Worm (Caenorhabditis elegans): ENCODE results near the gene W03H9.2.

The W03H9.2 gene

DNA sequence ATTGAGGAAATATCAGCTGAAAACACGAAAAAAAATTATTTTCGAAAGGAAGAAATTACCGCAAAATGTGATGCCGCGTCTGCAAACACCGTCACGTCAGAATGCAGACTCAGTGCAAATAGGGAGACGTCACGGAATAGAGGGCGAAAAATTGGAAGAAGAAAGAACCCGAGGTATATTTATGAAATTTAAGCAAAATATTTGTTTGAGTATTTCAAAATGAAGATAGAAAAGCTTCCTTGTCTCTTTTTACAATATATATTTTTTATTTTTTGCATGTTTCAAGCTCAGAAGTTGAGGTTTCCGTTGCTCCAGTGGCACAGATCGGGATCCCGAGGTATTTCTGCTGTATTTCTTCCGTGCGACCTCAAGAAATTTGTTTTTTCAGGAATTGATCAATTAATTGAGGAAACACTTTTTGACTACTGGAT lies at the start of gene W03H9.2:
Gene W03H9.2 (minus strand): TSS at position 32 of the 431 bp plus-strand sequence.
- TF ChIP-seq hlh-1 (tag; optimal IDR thresholded peaks at IDR 0.05): no peak
- peak; percentile 70 for TF ChIP-seq bed-3 (GFP tag; optimal IDR thresholded peaks at IDR 0.05)
- TF ChIP-seq snpc-4 (tag; optimal IDR thresholded peaks at IDR 0.05): no peak
- no peak for TF ChIP-seq nhr-2 (tag; optimal IDR thresholded peaks at IDR 0.05)
- no peak for TF ChIP-seq unc-62 (GFP tag; optimal IDR thresholded peaks at IDR 0.05)
- no peak for TF ChIP-seq sem-2 (GFP tag; optimal IDR thresholded peaks at IDR 0.05)
- peak; percentile 6 for TF ChIP-seq lin-13 (tag; optimal IDR thresholded peaks at IDR 0.05)
- TF ChIP-seq nhr-237 (tag; optimal IDR thresholded peaks at IDR 0.05): peak; percentile 43
- TF ChIP-seq mls-2 (tag; optimal IDR thresholded peaks at IDR 0.05): peak; percentile 54
- peak; percentile 9 for TF ChIP-seq lin-32 (GFP tag; optimal IDR thresholded peaks at IDR 0.05)
- TF ChIP-seq cnd-1 (tag; optimal IDR thresholded peaks at IDR 0.05): peak; percentile 62
- no peak for TF ChIP-seq nhr-12 (tag; optimal IDR thresholded peaks at IDR 0.05)
- no peak for TF ChIP-seq ceh-39 (tag; optimal IDR thresholded peaks at IDR 0.05)
- no peak for TF ChIP-seq mab-5 (tag; optimal IDR thresholded peaks at IDR 0.05)
- TF ChIP-seq unc-39 (tag; optimal IDR thresholded peaks at IDR 0.05): no peak
- TF ChIP-seq M03D4.4 (tag; optimal IDR thresholded peaks at IDR 0.05): peak; percentile 74
- no peak for TF ChIP-seq flh-1 (GFP tag; optimal IDR thresholded peaks at IDR 0.05)
- TF ChIP-seq pha-4 (tag; optimal IDR thresholded peaks at IDR 0.05): no peak
- no peak for TF ChIP-seq elt-3 (tag; optimal IDR thresholded peaks at IDR 0.05)
- TF ChIP-seq ztf-11 (tag; optimal IDR thresholded peaks at IDR 0.05): no peak
- no peak for TF ChIP-seq blmp-1 (tag; optimal IDR thresholded peaks at IDR 0.05)
- TF ChIP-seq ceh-43 (GFP tag; optimal IDR thresholded peaks at IDR 0.05): no peak
- TF ChIP-seq nhr-28 (tag; optimal IDR thresholded peaks at IDR 0.05): no peak
- peak; percentile 48 for TF ChIP-seq lsy-2 (tag; optimal IDR thresholded peaks at IDR 0.05)
- TF ChIP-seq sptf-1 (tag; optimal IDR thresholded peaks at IDR 0.05): peak; percentile 81
- no peak for TF ChIP-seq zip-8 (tag; optimal IDR thresholded peaks at IDR 0.05)
- TF ChIP-seq ces-1 (GFP tag; optimal IDR thresholded peaks at IDR 0.05): peak; percentile 69
- TF ChIP-seq tbx-8 (GFP tag; optimal IDR thresholded peaks at IDR 0.05): no peak
- peak; percentile 78 for TF ChIP-seq ceh-83 (GFP tag; optimal IDR thresholded peaks at IDR 0.05)
- peak; percentile 8 for TF ChIP-seq ham-2 (GFP tag; optimal IDR thresholded peaks at IDR 0.05)
- no peak for TF ChIP-seq nhr-76 (tag; optimal IDR thresholded peaks at IDR 0.05)
- peak; percentile 75 for TF ChIP-seq unc-120 (tag; optimal IDR thresholded peaks at IDR 0.05; ENCODE audit: poor library complexity, severe bottlenecking)
- no peak for TF ChIP-seq elt-1 (tag; optimal IDR thresholded peaks at IDR 0.05; ENCODE audit: borderline replicate concordance, insufficient read depth)
- TF ChIP-seq drap-1 (GFP tag; optimal IDR thresholded peaks at IDR 0.05): peak; percentile 70
- no peak for TF ChIP-seq mep-1 (tag; optimal IDR thresholded peaks at IDR 0.05)

DNA sequence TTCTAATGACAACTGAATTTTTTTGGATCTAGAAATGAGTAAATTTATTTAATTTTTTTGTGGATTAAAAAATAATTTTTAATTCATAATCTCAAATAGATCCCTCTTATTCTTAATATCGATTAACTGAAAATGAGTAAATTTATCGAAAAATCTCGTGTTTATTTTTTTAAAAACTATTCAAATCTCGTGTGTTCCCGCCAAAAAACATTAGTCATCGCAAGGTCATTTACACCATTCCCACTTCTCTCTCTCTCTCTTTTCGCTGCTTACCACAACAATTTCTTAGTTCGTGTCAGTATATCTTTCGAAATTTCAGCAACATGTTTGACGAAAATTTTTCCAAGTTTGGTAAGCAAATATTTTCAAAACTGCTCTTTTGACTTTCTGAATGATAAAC lies 43.8 kb upstream of the W03H9.2 start:
- no peak for TF ChIP-seq nhr-76 (tag; optimal IDR thresholded peaks at IDR 0.05)
- no peak for TF ChIP-seq ham-2 (GFP tag; optimal IDR thresholded peaks at IDR 0.05)
- no peak for TF ChIP-seq tbx-8 (GFP tag; optimal IDR thresholded peaks at IDR 0.05)
- no peak for TF ChIP-seq zip-8 (tag; optimal IDR thresholded peaks at IDR 0.05)
- TF ChIP-seq mep-1 (tag; optimal IDR thresholded peaks at IDR 0.05): no peak
- TF ChIP-seq mls-2 (tag; optimal IDR thresholded peaks at IDR 0.05): no peak
- TF ChIP-seq nhr-237 (tag; optimal IDR thresholded peaks at IDR 0.05): no peak
- no peak for TF ChIP-seq mab-5 (tag; optimal IDR thresholded peaks at IDR 0.05)
- no peak for TF ChIP-seq lin-13 (tag; optimal IDR thresholded peaks at IDR 0.05)
- TF ChIP-seq M03D4.4 (tag; optimal IDR thresholded peaks at IDR 0.05): no peak
- no peak for TF ChIP-seq nhr-28 (tag; optimal IDR thresholded peaks at IDR 0.05)
- TF ChIP-seq ceh-43 (GFP tag; optimal IDR thresholded peaks at IDR 0.05): no peak
- TF ChIP-seq snpc-4 (tag; optimal IDR thresholded peaks at IDR 0.05): no peak
- TF ChIP-seq elt-3 (tag; optimal IDR thresholded peaks at IDR 0.05): no peak
- no peak for TF ChIP-seq ztf-11 (tag; optimal IDR thresholded peaks at IDR 0.05)

DNA sequence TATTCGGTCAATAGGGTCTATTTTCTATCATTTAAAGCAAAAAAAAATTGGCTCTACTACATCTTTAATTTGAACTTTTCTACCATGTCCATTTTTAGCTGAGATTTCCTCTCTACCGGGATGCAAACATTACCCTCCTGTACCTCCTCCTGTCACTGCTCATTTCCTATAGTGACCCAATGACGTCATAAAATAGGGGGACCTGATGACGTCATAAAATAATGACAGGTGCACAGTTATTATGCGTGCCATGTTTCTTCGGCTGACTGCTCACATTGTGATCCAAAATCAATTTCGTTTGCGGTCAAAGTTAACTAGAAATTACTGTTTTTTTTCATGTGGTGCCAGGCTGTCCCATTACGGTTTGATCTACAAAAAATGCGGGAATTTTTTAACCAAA lies 43.3 kb upstream of the W03H9.2 start:
- TF ChIP-seq sptf-1 (tag; optimal IDR thresholded peaks at IDR 0.05) (no peak), ceh-39 (tag; optimal IDR thresholded peaks at IDR 0.05) (peak; percentile 15), ham-2 (GFP tag; optimal IDR thresholded peaks at IDR 0.05) (no peak), elt-1 (tag; optimal IDR thresholded peaks at IDR 0.05; ENCODE audit: borderline replicate concordance, insufficient read depth) (no peak), flh-1 (GFP tag; optimal IDR thresholded peaks at IDR 0.05) (no peak), nhr-237 (tag; optimal IDR thresholded peaks at IDR 0.05) (no peak), ceh-43 (GFP tag; optimal IDR thresholded peaks at IDR 0.05) (no peak), hlh-1 (tag; optimal IDR thresholded peaks at IDR 0.05) (no peak), unc-62 (GFP tag; optimal IDR thresholded peaks at IDR 0.05) (peak; percentile 33), ceh-83 (GFP tag; optimal IDR thresholded peaks at IDR 0.05) (no peak), zip-8 (tag; optimal IDR thresholded peaks at IDR 0.05) (peak; percentile 98), cnd-1 (tag; optimal IDR thresholded peaks at IDR 0.05) (peak; percentile 27), ztf-11 (tag; optimal IDR thresholded peaks at IDR 0.05) (peak; percentile 44), nhr-28 (tag; optimal IDR thresholded peaks at IDR 0.05) (no peak), nhr-2 (tag; optimal IDR thresholded peaks at IDR 0.05) (peak; percentile 22)
